Fruit fly (Drosophila melanogaster): ENCODE data around the gene CG11760.

Gene CG11760

dm6 chr3R:8670529-8671491, 48.2 kb upstream of the CG11760 start, which contains the start of gene p (continued):
- TF ChIP-seq lola (GFP tag; optimal IDR thresholded peaks at IDR 0.05) = no peak
- peak; percentile 36 for TF ChIP-seq B-H2 (GFP tag; optimal IDR thresholded peaks at IDR 0.05)
- no peak for TF ChIP-seq CG8089 (GFP tag; optimal IDR thresholded peaks at IDR 0.05)
- TF ChIP-seq CG13123 (GFP tag; optimal IDR thresholded peaks at IDR 0.05) = no peak
- TF ChIP-seq da (GFP tag; optimal IDR thresholded peaks at IDR 0.05) = no peak
- no peak for TF ChIP-seq Dref (GFP tag; IDR thresholded peaks at IDR 0.05)
- TF ChIP-seq gsb-n (tag; optimal IDR thresholded peaks at IDR 0.05) = no peak
- peak; percentile 13 for TF ChIP-seq Sry-β (GFP tag; optimal IDR thresholded peaks at IDR 0.05)
- TF ChIP-seq otp (GFP tag; IDR thresholded peaks at IDR 0.05) = no peak
- TF ChIP-seq CG11456 (GFP tag; IDR thresholded peaks at IDR 0.05) = 0 out of 3 replicates have a peak, but pooled peaks have one; percentile 61
- no peak for TF ChIP-seq CG6654 (GFP tag; optimal IDR thresholded peaks at IDR 0.05)
- TF ChIP-seq luna (GFP tag; optimal IDR thresholded peaks at IDR 0.05) = no peak
- peak in 1 of 2 experiments; percentile 23 for TF ChIP-seq insv (GFP tag; optimal IDR thresholded peaks at IDR 0.05)
- TF ChIP-seq CG1529 (GFP tag; optimal IDR thresholded peaks at IDR 0.05) = no peak
- no peak for TF ChIP-seq Hmx (GFP tag; optimal IDR thresholded peaks at IDR 0.05)
- peak; percentile 58 for TF ChIP-seq unpg (GFP tag; optimal IDR thresholded peaks at IDR 0.05)
- TF ChIP-seq fd3F (GFP tag; optimal IDR thresholded peaks at IDR 0.05) = no peak
- no peak for TF ChIP-seq CG17186 (GFP tag; optimal IDR thresholded peaks at IDR 0.05)
- peak; percentile 10 for TF ChIP-seq NfI (GFP tag; optimal IDR thresholded peaks at IDR 0.05)
- TF ChIP-seq CG7987 (GFP tag; optimal IDR thresholded peaks at IDR 0.05) = peak; percentile 57
- TF ChIP-seq kah (GFP tag; optimal IDR thresholded peaks at IDR 0.05) = peak; percentile 30
- no peak for TF ChIP-seq cato (GFP tag; optimal IDR thresholded peaks at IDR 0.05; ENCODE audit: borderline replicate concordance)
- peak; percentile 18 for TF ChIP-seq CG1603 (tag; optimal IDR thresholded peaks at IDR 0.05)
- peak; percentile 63 for TF ChIP-seq Fer1 (GFP tag; optimal IDR thresholded peaks at IDR 0.05)
- TF ChIP-seq CG11723 (GFP tag; optimal IDR thresholded peaks at IDR 0.05) = no peak
- no peak for TF ChIP-seq disco-r (GFP tag; optimal IDR thresholded peaks at IDR 0.05)
- no peak for TF ChIP-seq hth (optimal IDR thresholded peaks at IDR 0.05)
- peak; percentile 66 for TF ChIP-seq Xrp1 (GFP tag; IDR thresholded peaks at IDR 0.05)
- TF ChIP-seq sc (optimal IDR thresholded peaks at IDR 0.05) = no peak
- no peak for TF ChIP-seq sc (GFP tag; optimal IDR thresholded peaks at IDR 0.05)
- peak; percentile 34 for TF ChIP-seq CG10979 (tag; optimal IDR thresholded peaks at IDR 0.05)
- TF ChIP-seq tap (tag; optimal IDR thresholded peaks at IDR 0.05) = peak; percentile 4
- TF ChIP-seq sens-2 (GFP tag; IDR thresholded peaks at IDR 0.05) = peak; percentile 68
- TF ChIP-seq ara (GFP tag; IDR thresholded peaks at IDR 0.05) = no peak
- TF ChIP-seq CG10654 (GFP tag; optimal IDR thresholded peaks at IDR 0.05) = no peak
- peak; percentile 17; the same call in 1 of the 2 replicates for TF ChIP-seq lmd (GFP tag; IDR thresholded peaks at IDR 0.05)
- no peak for TF ChIP-seq CG8944 (GFP tag; optimal IDR thresholded peaks at IDR 0.05)
- no peak for TF ChIP-seq dmrt11E (tag; optimal IDR thresholded peaks at IDR 0.05)
- TF ChIP-seq CG8281 (tag; optimal IDR thresholded peaks at IDR 0.05) = no peak
- TF ChIP-seq pb (GFP tag; optimal IDR thresholded peaks at IDR 0.05) = peak; percentile 13
- peak; percentile 49 for TF ChIP-seq CG11504 (tag; optimal IDR thresholded peaks at IDR 0.05)
- peak; percentile 90 for TF ChIP-seq sens (GFP tag)
- peak; percentile 30 for TF ChIP-seq CG1647 (GFP tag; optimal IDR thresholded peaks at IDR 0.05)
- no peak for TF ChIP-seq CG10366 (GFP tag; IDR thresholded peaks at IDR 0.05)
- no peak for TF ChIP-seq Ets97D (GFP tag; optimal IDR thresholded peaks at IDR 0.05)
- peak; percentile 10 for TF ChIP-seq NK7.1 (GFP tag; optimal IDR thresholded peaks at IDR 0.05)
- TF ChIP-seq lov (optimal IDR thresholded peaks at IDR 0.05) = no peak
- TF ChIP-seq lov (GFP tag; IDR thresholded peaks at IDR 0.05) = no peak
- peak; percentile 50 for TF ChIP-seq Hsf (GFP tag; optimal IDR thresholded peaks at IDR 0.05)
- no peak for TF ChIP-seq crp (GFP tag; optimal IDR thresholded peaks at IDR 0.05)
